Worm (Caenorhabditis elegans) whole organism, L4 larva: ENCODE data around the gene T25D3.4.
A peak's percentile ranks its signal among the peaks of the same experiment; 100 is the strongest.

Source experiments
- F26F4.8 ChIP-seq: fragments of 200-800 bp; sonication (Bioruptor generic); conservative IDR thresholded peaks from 2 replicates; pipeline ENCODE4 v1.3.6; 2022; ENCODE audit warnings: missing genetic modification characterization, missing compliant biosample characterization
- T26A8.4 ChIP-seq: fragments of 200-800 bp; sonication (Bioruptor generic); IDR thresholded peaks from 2 replicates; pipeline ENCODE4 v1.3.6; 2022; ENCODE audit warnings: missing genetic modification characterization, missing compliant biosample characterization
- Y105C5A.15 ChIP-seq: fragments of 200-800 bp; sonication (Bioruptor generic); IDR thresholded peaks from 2 replicates; pipeline ENCODE4 v1.3.6; 2022; ENCODE audit warnings: missing genetic modification characterization, missing compliant biosample characterization
- Y48G9A.11 ChIP-seq: fragments of 200-800 bp; sonication (Bioruptor generic); IDR thresholded peaks from 2 replicates; pipeline ENCODE4 v1.3.6; 2022; ENCODE audit warnings: missing genetic modification reagents, missing genetic modification characterization, missing compliant biosample characterization
- ZK337.2 ChIP-seq: fragments of 200-800 bp; sonication (Bioruptor generic); IDR thresholded peaks from 2 replicates; pipeline ENCODE4 v1.3.6; 2022; ENCODE audit warnings: missing genetic modification reagents, missing genetic modification characterization, missing compliant biosample characterization
- ZK546.5 ChIP-seq, 2 experiments: sonication (generic microtip); optimal IDR thresholded peaks; 2 replicates each; lab custom pipeline; 2017; ENCODE audit warnings: missing biosample characterization in 2 of 2, missing genetic modification characterization in 2 of 2
- aly-2 ChIP-seq: sonication (generic microtip); optimal IDR thresholded peaks from 2 replicates; lab custom pipeline; 2018; ENCODE audit warnings: missing biosample characterization, missing genetic modification characterization
- ama-1 ChIP-seq: fragments of 150-350 bp; optimal IDR thresholded peaks from 2 replicates; lab custom pipeline; 2014; ENCODE audit warnings: inconsistent platforms, mixed read lengths
- arid-1 ChIP-seq: fragments of 200-800 bp; sonication (Bioruptor generic); conservative IDR thresholded peaks from 2 replicates; pipeline ENCODE4 v1.3.6; 2022; ENCODE audit warnings: missing genetic modification reagents, missing genetic modification characterization, missing compliant biosample characterization
- ceh-20 ChIP-seq: fragments of 200-800 bp; sonication (Bioruptor generic); IDR thresholded peaks from 2 replicates; pipeline ENCODE4 v1.3.6; 2022; ENCODE audit warnings: missing genetic modification reagents, missing genetic modification characterization, missing compliant biosample characterization
- ceh-32 ChIP-seq: sonication (generic microtip); optimal IDR thresholded peaks from 2 replicates; lab custom pipeline; 2016; ENCODE audit warnings: mild to moderate bottlenecking, missing genetic modification characterization, missing compliant biosample characterization; ENCODE audit not compliant: poor library complexity
- ceh-44 ChIP-seq: fragments of 200-800 bp; sonication (Bioruptor generic); IDR thresholded peaks from 2 replicates; pipeline ENCODE4 v1.3.6; 2022; ENCODE audit warnings: missing genetic modification reagents, missing genetic modification characterization, missing compliant biosample characterization
- ceh-62 ChIP-seq: sonication (generic microtip); optimal IDR thresholded peaks from 2 replicates; lab custom pipeline; 2017; ENCODE audit warnings: missing biosample characterization, missing genetic modification characterization
- ceh-82 ChIP-seq: sonication (generic microtip); optimal IDR thresholded peaks from 2 replicates; lab custom pipeline; 2017; ENCODE audit warnings: missing biosample characterization, missing genetic modification characterization
- ces-1 ChIP-seq: fragments of 150-350 bp; sonication (generic microtip); optimal IDR thresholded peaks from 4 replicates; lab custom pipeline; 2014; ENCODE audit warnings: missing biosample characterization, missing genetic modification reagents, missing genetic modification characterization
- ctbp-1 ChIP-seq: fragments of 200-800 bp; sonication (Bioruptor generic); IDR thresholded peaks from 2 replicates; pipeline ENCODE4 v1.3.6; 2022; ENCODE audit warnings: missing genetic modification reagents, missing genetic modification characterization, missing compliant biosample characterization
- daf-8 ChIP-seq: fragments of 200-800 bp; sonication (Bioruptor generic); IDR thresholded peaks from 2 replicates; pipeline ENCODE4 v1.3.6; 2022; ENCODE audit warnings: missing genetic modification characterization, missing compliant biosample characterization
- dpl-1 ChIP-seq: fragments of 150-350 bp; optimal IDR thresholded peaks from 2 replicates; lab custom pipeline; 2014; ENCODE audit warnings: missing biosample characterization, missing genetic modification reagents, missing genetic modification characterization
- egl-43 ChIP-seq: fragments of 200-800 bp; sonication (Bioruptor generic); IDR thresholded peaks from 2 replicates; pipeline ENCODE4 v1.3.6; 2022; ENCODE audit warnings: missing genetic modification reagents, missing genetic modification characterization, missing compliant biosample characterization
- fkh-10 ChIP-seq: fragments of 150-350 bp; optimal IDR thresholded peaks from 2 replicates; lab custom pipeline; 2014; ENCODE audit warnings: missing biosample characterization, missing genetic modification reagents, missing genetic modification characterization
- gei-8 ChIP-seq: fragments of 200-800 bp; sonication (Bioruptor generic); optimal IDR thresholded peaks from 2 replicates; lab custom pipeline; 2018; ENCODE audit warnings: mild to moderate bottlenecking, missing genetic modification characterization, missing compliant biosample characterization
- hlh-30 ChIP-seq: sonication (generic microtip); optimal IDR thresholded peaks from 2 replicates; lab custom pipeline; 2017; ENCODE audit warnings: antibody characterized with exemption, mild to moderate bottlenecking, missing genetic modification characterization, missing compliant biosample characterization; ENCODE audit not compliant: insufficient read depth
- lin-1 ChIP-seq: fragments of 200-800 bp; sonication (Bioruptor generic); IDR thresholded peaks from 2 replicates; pipeline ENCODE4 v1.3.6; 2022; ENCODE audit warnings: missing genetic modification reagents, missing genetic modification characterization, missing compliant biosample characterization
- lin-29 ChIP-seq: fragments of 200-800 bp; sonication (Bioruptor generic); IDR thresholded peaks from 2 replicates; pipeline ENCODE4 v1.3.6; 2022; ENCODE audit warnings: missing genetic modification reagents, missing genetic modification characterization, missing compliant biosample characterization
- lin-38 ChIP-seq: fragments of 200-800 bp; sonication (Bioruptor generic); IDR thresholded peaks from 2 replicates; pipeline ENCODE4 v1.3.6; 2022; ENCODE audit warnings: missing genetic modification reagents, missing genetic modification characterization, missing compliant biosample characterization
- lir-3 ChIP-seq: sonication (generic microtip); optimal IDR thresholded peaks from 2 replicates; lab custom pipeline; 2016; ENCODE audit warnings: mild to moderate bottlenecking, missing genetic modification characterization, missing compliant biosample characterization
- mep-1 ChIP-seq: fragments of 150-350 bp; sonication (generic microtip); optimal IDR thresholded peaks from 3 replicates; lab custom pipeline; 2014; ENCODE audit warnings: missing biosample characterization, missing genetic modification characterization
- mes-2 ChIP-seq: sonication (generic microtip); optimal IDR thresholded peaks from 2 replicates; lab custom pipeline; 2016; ENCODE audit warnings: missing genotype, mild to moderate bottlenecking, missing genetic modification characterization, missing compliant biosample characterization; ENCODE audit not compliant: poor library complexity, severe bottlenecking
- nhr-10 ChIP-seq: fragments of 150-350 bp; optimal IDR thresholded peaks from 2 replicates; lab custom pipeline; 2014; ENCODE audit warnings: missing biosample characterization, missing genetic modification characterization
- nhr-41 ChIP-seq: fragments of 200-800 bp; sonication (Bioruptor generic); IDR thresholded peaks from 2 replicates; pipeline ENCODE4 v1.3.6; 2022; ENCODE audit warnings: missing genetic modification reagents, missing genetic modification characterization, missing compliant biosample characterization
- nhr-6 ChIP-seq: fragments of 150-350 bp; optimal IDR thresholded peaks from 2 replicates; lab custom pipeline; 2014; ENCODE audit warnings: missing biosample characterization, missing genetic modification characterization
- pqm-1 ChIP-seq: sonication (generic microtip); optimal IDR thresholded peaks from 2 replicates; lab custom pipeline; 2017; ENCODE audit warnings: missing biosample characterization, missing genetic modification characterization
- sdz-12 ChIP-seq: fragments of 200-800 bp; sonication (Bioruptor generic); optimal IDR thresholded peaks from 2 replicates; lab custom pipeline; 2018; ENCODE audit warnings: mild to moderate bottlenecking, missing genetic modification characterization, missing compliant biosample characterization
- set-16 ChIP-seq: fragments of 200-800 bp; sonication (Bioruptor generic); IDR thresholded peaks from 2 replicates; pipeline ENCODE4 v1.3.6; 2022; ENCODE audit warnings: missing genetic modification reagents, missing genetic modification characterization, missing compliant biosample characterization
- spr-1 ChIP-seq: sonication (generic microtip); optimal IDR thresholded peaks from 2 replicates; lab custom pipeline; 2016; ENCODE audit warnings: mild to moderate bottlenecking, missing genetic modification characterization, missing compliant biosample characterization
- unc-39 ChIP-seq: sonication (generic microtip); optimal IDR thresholded peaks from 2 replicates; lab custom pipeline; 2017; ENCODE audit warnings: missing biosample characterization, missing genetic modification characterization
- unc-62 ChIP-seq, 3 experiments: fragments of 150-350 bp in 1 of 3; sonication (generic microtip); optimal IDR thresholded peaks in 2 of 3; peaks in 1 of 3; 1 replicate in 1 of 3; 2 replicates in 2 of 3; lab custom pipeline; 2014 to 2017; ENCODE audit warnings: missing biosample characterization in 3 of 3, missing genetic modification characterization in 3 of 3, missing genetic modification reagents in 3 of 3, missing genotype in 1 of 3
- zfp-2 ChIP-seq: sonication (generic microtip); optimal IDR thresholded peaks from 2 replicates; lab custom pipeline; 2016; ENCODE audit warnings: mild to moderate bottlenecking, missing genetic modification characterization, missing compliant biosample characterization
- ztf-7 ChIP-seq: fragments of 150-350 bp; optimal IDR thresholded peaks from 2 replicates; lab custom pipeline; 2014; ENCODE audit warnings: missing biosample characterization, missing genetic modification characterization

The T25D3.4 gene

ce11 chrII:104234-104633, 42.8 kb upstream of the T25D3.4 start, which contains the start of gene col-68:
col-68 (plus strand) TSS chrII:104534.
- TF ChIP-seq spr-1 (tag; lab: Kevin White, UChicago), result no peak
- no peak for TF ChIP-seq lir-3 (tag; lab: Kevin White, UChicago)
- no peak for TF ChIP-seq nhr-6 (tag; lab: Kevin White, UChicago)
- TF ChIP-seq arid-1, result no peak
- TF ChIP-seq ceh-20 (GFP tag; lab: Robert Waterston, UW), result no peak
- no peak for TF ChIP-seq ceh-32
- TF ChIP-seq unc-62 (GFP tag; optimal IDR thresholded peaks at IDR 0.05 in 1 of 2; lab: Kevin White, UChicago), result no peak
- TF ChIP-seq unc-62 (tag; optimal IDR thresholded peaks at IDR 0.05; lab: Kevin White, UChicago), result no peak
- TF ChIP-seq lin-1 (GFP tag; lab: Robert Waterston, UW), result no peak
- TF ChIP-seq ces-1 (GFP tag; lab: Kevin White, UChicago), result no peak
- no peak for TF ChIP-seq zfp-2 (tag; lab: Kevin White, UChicago)
- TF ChIP-seq ZK337.2 (GFP tag; lab: Robert Waterston, UW), result no peak
- TF ChIP-seq aly-2, result no peak
- no peak for TF ChIP-seq ama-1
- TF ChIP-seq gei-8 (GFP tag; lab: Kevin White, UChicago), result no peak
- TF ChIP-seq unc-39, result no peak
- no peak for TF ChIP-seq ctbp-1 (GFP tag; lab: Robert Waterston, UW)
- TF ChIP-seq, all 104 proteins: peak for 0

- TF ChIP-seq egl-43 (GFP tag; lab: Robert Waterston, UW) (peak; percentile 56; the same call in 1 of the 2 replicates), set-16 (peak; percentile 83), pqm-1 (tag; lab: Kevin White, UChicago) (no peak), unc-62 (GFP tag; optimal IDR thresholded peaks at IDR 0.05 in 1 of 2; lab: Kevin White, UChicago) (peak in 1 of 2 experiments; percentile 93), unc-62 (tag; optimal IDR thresholded peaks at IDR 0.05; lab: Kevin White, UChicago) (no peak), lin-38 (no peak), daf-8 (GFP tag; lab: Robert Waterston, UW) (no peak)
- TF ChIP-seq, all 104 proteins: peak for 3
Observed at ce11 chrII:105327-105882, 41.6 kb upstream of the T25D3.4 start.

- TF ChIP-seq fkh-10 (GFP tag; lab: Kevin White, UChicago) (no peak), F26F4.8 (GFP tag; lab: Robert Waterston, UW) (no peak), ceh-20 (GFP tag; lab: Robert Waterston, UW) (no peak), T26A8.4 (GFP tag; lab: Robert Waterston, UW) (no peak), ceh-62 (tag; lab: Kevin White, UChicago) (no peak), nhr-41 (GFP tag; lab: Robert Waterston, UW) (no peak), sdz-12 (no peak), Y105C5A.15 (GFP tag; lab: Robert Waterston, UW) (no peak), ceh-82 (tag; lab: Kevin White, UChicago) (no peak), lin-29 (no peak), nhr-10 (tag; lab: Kevin White, UChicago) (no peak), dpl-1 (GFP tag; lab: Kevin White, UChicago) (no peak), ZK546.5 (tag; optimal IDR thresholded peaks at IDR 0.05; lab: Kevin White, UChicago) (no peak), mep-1 (tag; lab: Kevin White, UChicago) (no peak), ceh-44 (no peak), Y48G9A.11 (no peak), unc-39 (no peak), ztf-7 (tag; lab: Kevin White, UChicago) (no peak), mes-2 (no peak), hlh-30 (tag; lab: Kevin White, UChicago) (no peak)
Observed at ce11 chrII:105889-106288, 41.1 kb upstream of the T25D3.4 start, which contains the start of gene txt-1. txt-1 (plus strand) TSS chrII:106189.
